Fruit fly (Drosophila melanogaster) whole organism, embryonic: ENCODE results near the gene CG6425.
A peak's percentile ranks its signal among the peaks of the same experiment; 100 is the strongest.

Experiments
- Awh ChIP-seq: fragments of 200-800 bp; sonication (Bioruptor generic); IDR thresholded peaks from 2 replicates; pipeline ENCODE4, ENCODE4 v1.3.6; 2022; ENCODE audit warnings: missing biosample characterization, missing genetic modification characterization
- Bteb2 ChIP-seq: fragments of 200-800 bp; sonication (Bioruptor generic); optimal IDR thresholded peaks from 2 replicates; lab custom pipeline; 2016; ENCODE audit warnings: missing biosample characterization, missing genetic modification characterization
- CG10209 ChIP-seq: fragments of 200-800 bp; sonication (Bioruptor generic); optimal IDR thresholded peaks from 3 replicates; lab custom pipeline; 2017; ENCODE audit warnings: missing biosample characterization, mild to moderate bottlenecking, missing genetic modification characterization, missing genetic modification reagents
- CG10366 ChIP-seq: fragments of 200-800 bp; sonication (Bioruptor generic); IDR thresholded peaks from 2 replicates; pipeline ENCODE4 v1.3.6; 2022; ENCODE audit warnings: missing biosample characterization, missing genetic modification characterization
- CG11695 ChIP-seq: fragments of 200-800 bp; sonication (Bioruptor generic); IDR thresholded peaks from 3 replicates; pipeline ENCODE4 v1.3.6; 2022; ENCODE audit warnings: missing biosample characterization, missing genetic modification characterization
- CG12219 ChIP-seq: fragments of 200-800 bp; sonication (Bioruptor generic); optimal IDR thresholded peaks from 3 replicates; lab custom pipeline; 2018; ENCODE audit warnings: missing biosample characterization, mild to moderate bottlenecking, missing genetic modification characterization
- CG13296 ChIP-seq: fragments of 200-800 bp; sonication (Bioruptor generic); optimal IDR thresholded peaks from 3 replicates; lab custom pipeline; 2018; ENCODE audit warnings: missing biosample characterization, mild to moderate bottlenecking, missing genetic modification characterization
- CG13624 ChIP-seq: fragments of 200-800 bp; sonication (Bioruptor generic); optimal IDR thresholded peaks from 2 replicates; lab custom pipeline; 2016; ENCODE audit warnings: missing biosample characterization, missing genetic modification characterization
- CG14014 ChIP-seq: fragments of 200-800 bp; sonication (Bioruptor generic); IDR thresholded peaks from 2 replicates; pipeline ENCODE4 v1.3.6; 2022; ENCODE audit warnings: missing biosample characterization, missing genetic modification characterization
- CG14050 ChIP-seq: fragments of 200-800 bp; sonication (Bioruptor generic); IDR thresholded peaks from 3 replicates; pipeline ENCODE4 v1.3.6; 2022; ENCODE audit warnings: missing biosample characterization, missing genetic modification characterization
- CG14667 ChIP-seq: fragments of 200-800 bp; sonication (Bioruptor generic); IDR thresholded peaks from 2 replicates; pipeline ENCODE4 v1.3.6; 2022; ENCODE audit warnings: missing biosample characterization, missing genetic modification characterization
- CG15514 ChIP-seq: fragments of 200-800 bp; sonication (Bioruptor generic); optimal IDR thresholded peaks from 3 replicates; lab custom pipeline; 2017; ENCODE audit warnings: missing biosample characterization, missing genetic modification characterization, mild to moderate bottlenecking, moderate library complexity, missing genetic modification reagents
- CG1647 ChIP-seq: fragments of 200-800 bp; sonication (Bioruptor generic); optimal IDR thresholded peaks from 3 replicates; lab custom pipeline; 2016; ENCODE audit warnings: missing biosample characterization, missing genetic modification characterization
- CG17186 ChIP-seq: fragments of 200-800 bp; sonication (Bioruptor generic); optimal IDR thresholded peaks from 3 replicates; lab custom pipeline; 2017; ENCODE audit warnings: missing biosample characterization, missing genetic modification reagents, missing genetic modification characterization
- CG18262 ChIP-seq: fragments of 200-800 bp; optimal IDR thresholded peaks from 3 replicates; lab custom pipeline; 2019; ENCODE audit warnings: missing biosample characterization, mild to moderate bottlenecking, missing genetic modification characterization, moderate library complexity
- CG18476 ChIP-seq: fragments of 200-800 bp; sonication (Bioruptor generic); optimal IDR thresholded peaks from 2 replicates; lab custom pipeline; 2016; ENCODE audit warnings: missing biosample characterization, mild to moderate bottlenecking, missing genetic modification characterization
- CG31224 ChIP-seq: fragments of 200-800 bp; sonication (Bioruptor generic); IDR thresholded peaks from 2 replicates; pipeline ENCODE4 v1.3.6; 2022; ENCODE audit warnings: missing biosample characterization, missing genetic modification characterization
- CG3726 ChIP-seq: fragments of 200-800 bp; sonication (Bioruptor generic); IDR thresholded peaks from 3 replicates; pipeline ENCODE4, ENCODE4 v1.3.6; 2022; ENCODE audit warnings: missing biosample characterization, missing genetic modification characterization
- CG6683 ChIP-seq: fragments of 200-800 bp; sonication (Bioruptor generic); optimal IDR thresholded peaks from 2 replicates; lab custom pipeline; 2017; ENCODE audit warnings: missing biosample characterization, mild to moderate bottlenecking, missing genetic modification characterization, missing genetic modification reagents
- CG7271 ChIP-seq: fragments of 200-800 bp; sonication (Bioruptor generic); optimal IDR thresholded peaks from 2 replicates; lab custom pipeline; 2018; ENCODE audit warnings: missing biosample characterization, mild to moderate bottlenecking, missing genetic modification characterization, moderate library complexity
- Camta ChIP-seq: fragments of 200-800 bp; sonication (Bioruptor generic); optimal IDR thresholded peaks from 2 replicates; lab custom pipeline; 2016; ENCODE audit warnings: missing biosample characterization, missing genetic modification characterization
- D19A ChIP-seq: fragments of 200-800 bp; optimal IDR thresholded peaks from 3 replicates; lab custom pipeline; 2019; ENCODE audit warnings: missing biosample characterization, mild to moderate bottlenecking, missing genetic modification characterization, moderate library complexity
- Dfd ChIP-seq, 2 experiments: fragments of >200 bp; optimal IDR thresholded peaks; 2 replicates each; lab custom pipeline; 2017; ENCODE audit warnings: missing biosample characterization in 2 of 2, missing genetic modification characterization in 2 of 2
- GATAe ChIP-seq: fragments of 200-800 bp; sonication (Bioruptor generic); conservative IDR thresholded peaks from 2 replicates; pipeline ENCODE4 v1.3.6; 2022; ENCODE audit warnings: missing biosample characterization, missing genetic modification characterization
- HmgZ ChIP-seq: fragments of 200-800 bp; sonication (Bioruptor generic); optimal IDR thresholded peaks from 2 replicates; lab custom pipeline; 2018; ENCODE audit warnings: missing biosample characterization, mild to moderate bottlenecking, missing genetic modification characterization
- Hr3 ChIP-seq: fragments of 200-800 bp; sonication (Bioruptor generic); optimal IDR thresholded peaks from 3 replicates; lab custom pipeline; 2016; ENCODE audit warnings: missing biosample characterization, missing genetic modification characterization
- Hr39 ChIP-seq: fragments of >200 bp; optimal IDR thresholded peaks from 2 replicates; lab custom pipeline; 2017
- Jarid2 ChIP-seq: fragments of 200-800 bp; sonication (Bioruptor generic); optimal IDR thresholded peaks from 3 replicates; lab custom pipeline; 2017; ENCODE audit warnings: mild to moderate bottlenecking, missing biosample characterization, missing genetic modification reagents, missing genetic modification characterization
- Myb ChIP-seq: fragments of 200-800 bp; sonication (Bioruptor generic); optimal IDR thresholded peaks from 2 replicates; lab custom pipeline; 2016; ENCODE audit warnings: missing biosample characterization, missing genetic modification characterization
- Neu2 ChIP-seq: fragments of 200-800 bp; sonication (Bioruptor generic); optimal IDR thresholded peaks from 3 replicates; lab custom pipeline; 2016; ENCODE audit warnings: missing biosample characterization, missing genetic modification characterization, borderline replicate concordance
- Rx ChIP-seq: fragments of 200-800 bp; sonication (Bioruptor generic); IDR thresholded peaks from 2 replicates; pipeline ENCODE4 v1.3.6; 2022; ENCODE audit warnings: missing biosample characterization, missing genetic modification characterization
- Taf1 ChIP-seq: fragments of 200-800 bp; sonication (Bioruptor generic); IDR thresholded peaks from 2 replicates; pipeline ENCODE4 v1.3.6; 2022; ENCODE audit warnings: missing biosample characterization, missing genetic modification characterization
- ab ChIP-seq: fragments of 200-800 bp; sonication (Bioruptor generic); optimal IDR thresholded peaks from 2 replicates; lab custom pipeline; 2016; ENCODE audit warnings: missing biosample characterization, missing genetic modification characterization
- al ChIP-seq: fragments of 200-800 bp; sonication (Bioruptor generic); IDR thresholded peaks from 2 replicates; pipeline ENCODE4 v1.3.6; 2022; ENCODE audit warnings: missing biosample characterization, missing genetic modification characterization
- btn ChIP-seq: fragments of 200-800 bp; sonication (Bioruptor generic); optimal IDR thresholded peaks from 2 replicates; lab custom pipeline; 2016; ENCODE audit warnings: missing biosample characterization, missing genetic modification characterization
- cato ChIP-seq: fragments of 200-800 bp; sonication (Bioruptor generic); optimal IDR thresholded peaks from 2 replicates; lab custom pipeline; 2016; ENCODE audit warnings: missing biosample characterization, missing genetic modification characterization, borderline replicate concordance
- crc ChIP-seq: fragments of 200-800 bp; sonication (Bioruptor generic); optimal IDR thresholded peaks from 2 replicates; lab custom pipeline; 2016; ENCODE audit warnings: missing biosample characterization, missing genetic modification characterization
- dati ChIP-seq: fragments of 200-800 bp; sonication (Bioruptor generic); IDR thresholded peaks from 2 replicates; pipeline ENCODE4 v1.3.6; 2022; ENCODE audit warnings: missing biosample characterization, missing genetic modification characterization
- dimm ChIP-seq: fragments of 200-800 bp; sonication (Bioruptor generic); IDR thresholded peaks from 2 replicates; pipeline ENCODE4 v1.3.6; 2022; ENCODE audit warnings: missing biosample characterization, missing genetic modification characterization
- disco-r ChIP-seq: fragments of 200-800 bp; sonication (Bioruptor generic); optimal IDR thresholded peaks from 2 replicates; lab custom pipeline; 2016; ENCODE audit warnings: missing biosample characterization, missing genetic modification characterization
- ems ChIP-seq: fragments of 200-800 bp; sonication (Bioruptor generic); optimal IDR thresholded peaks from 3 replicates; lab custom pipeline; 2016; ENCODE audit warnings: missing biosample characterization, missing genetic modification characterization
- fd3F ChIP-seq: fragments of 200-800 bp; sonication (Bioruptor generic); optimal IDR thresholded peaks from 2 replicates; lab custom pipeline; 2018; ENCODE audit warnings: missing biosample characterization, mild to moderate bottlenecking, missing genetic modification characterization, moderate library complexity
- gro ChIP-seq: fragments of 200-800 bp; sonication (Bioruptor generic); optimal IDR thresholded peaks from 2 replicates; lab custom pipeline; 2016; ENCODE audit warnings: missing biosample characterization, missing genetic modification characterization
- ham ChIP-seq: fragments of 200-800 bp; sonication (Bioruptor generic); IDR thresholded peaks from 2 replicates; pipeline ENCODE4 v1.3.6; 2022; ENCODE audit warnings: missing biosample characterization, missing genetic modification characterization
- ken ChIP-seq: fragments of 200-800 bp; sonication (Bioruptor generic); IDR thresholded peaks from 3 replicates; pipeline ENCODE4 v1.3.6; 2022; ENCODE audit warnings: missing biosample characterization, missing genetic modification characterization
- kni ChIP-seq: fragments of 200-800 bp; sonication (Bioruptor generic); optimal IDR thresholded peaks from 3 replicates; lab custom pipeline; 2017; ENCODE audit warnings: mild to moderate bottlenecking, missing biosample characterization, missing genetic modification reagents, missing genetic modification characterization
- lmd ChIP-seq: fragments of 200-800 bp; sonication (Bioruptor generic); IDR thresholded peaks from 2 replicates; pipeline ENCODE4 v1.3.6; 2022; ENCODE audit warnings: missing biosample characterization, missing genetic modification characterization
- maf-S ChIP-seq: fragments of 200-800 bp; sonication (Bioruptor generic); optimal IDR thresholded peaks from 2 replicates; lab custom pipeline; 2016; ENCODE audit warnings: missing biosample characterization, missing genetic modification characterization
- salm ChIP-seq: fragments of 200-800 bp; sonication (Bioruptor generic); optimal IDR thresholded peaks from 2 replicates; lab custom pipeline; 2018; ENCODE audit warnings: missing biosample characterization, mild to moderate bottlenecking, missing genetic modification characterization
- stc ChIP-seq: fragments of 200-800 bp; sonication (Bioruptor generic); IDR thresholded peaks from 2 replicates; pipeline ENCODE4 v1.3.6; 2022; ENCODE audit warnings: missing biosample characterization, missing genetic modification characterization
- twi ChIP-seq: fragments of 200-800 bp; optimal IDR thresholded peaks from 2 replicates; lab custom pipeline; 2019; ENCODE audit warnings: missing biosample characterization, mild to moderate bottlenecking, missing genetic modification characterization, moderate library complexity
- wdn ChIP-seq: fragments of 200-800 bp; sonication (Bioruptor generic); IDR thresholded peaks from 2 replicates; pipeline ENCODE4 v1.3.6; 2022; ENCODE audit warnings: missing biosample characterization, missing genetic modification characterization

The CG6425 gene

dm6 chr3R:26714109-26714576, 3.0 kb downstream of the CG6425 start, which contains the start of gene amon (continued):
- peak; percentile 97 for TF ChIP-seq CG31224
- TF ChIP-seq CG13296, result peak; percentile 99
- peak; percentile 99 for TF ChIP-seq gro (GFP tag; lab: Kevin White, UChicago)
- peak; percentile 98 for TF ChIP-seq Awh
- TF ChIP-seq wdn (GFP tag; lab: Robert Waterston, UW), result peak; percentile 99
- peak; percentile 99 for TF ChIP-seq CG14014
- TF ChIP-seq Dfd (GFP tag; optimal IDR thresholded peaks at IDR 0.05; lab: Kevin White, UChicago), result peak in 1 of 2 experiments; percentile 94
- TF ChIP-seq ems (GFP tag; lab: Kevin White, UChicago), result peak; percentile 99
- TF ChIP-seq ab, result peak; percentile 96
- TF ChIP-seq Camta (GFP tag; lab: Kevin White, UChicago), result peak; percentile 96
- TF ChIP-seq CG12219 (GFP tag; lab: Kevin White, UChicago), result peak; percentile 98
- TF ChIP-seq HmgZ (tag; lab: Kevin White, UChicago), result peak; percentile 99
- TF ChIP-seq ham (GFP tag; lab: Robert Waterston, UW), result peak; percentile 97
- TF ChIP-seq CG18476 (GFP tag; lab: Kevin White, UChicago), result peak; percentile 97
- peak; percentile 99 for TF ChIP-seq lmd (GFP tag; lab: Robert Waterston, UW)
- TF ChIP-seq CG14050, result peak; percentile 98
- TF ChIP-seq Jarid2 (GFP tag; lab: Kevin White, UChicago), result peak; percentile 84
- TF ChIP-seq dimm, result peak; percentile 94
- TF ChIP-seq CG10209 (GFP tag; lab: Kevin White, UChicago), result peak; percentile 98
- TF ChIP-seq CG10366 (GFP tag; lab: Robert Waterston, UW), result peak; percentile 99
- peak; percentile 98 for TF ChIP-seq al (GFP tag; lab: Robert Waterston, UW)
- peak; percentile 98 for TF ChIP-seq Taf1 (GFP tag; lab: Robert Waterston, UW)
- peak; percentile 95 for TF ChIP-seq salm (tag; lab: Kevin White, UChicago)
- peak; percentile 78 for TF ChIP-seq kni (GFP tag; lab: Kevin White, UChicago)
- peak; percentile 99 for TF ChIP-seq ken (GFP tag; lab: Robert Waterston, UW)
- TF ChIP-seq Hr39 (lab: Kevin White, UChicago), result no peak
- TF ChIP-seq CG3726 (GFP tag; lab: Robert Waterston, UW), result peak; percentile 97
- peak; percentile 63 for TF ChIP-seq CG7271 (tag; lab: Kevin White, UChicago)
- peak; percentile 99 for TF ChIP-seq maf-S
- peak; percentile 98 for TF ChIP-seq CG1647
- peak; percentile 98 for TF ChIP-seq Bteb2 (GFP tag; lab: Kevin White, UChicago)
- TF ChIP-seq CG17186 (GFP tag; lab: Kevin White, UChicago), result peak; percentile 75
- TF ChIP-seq GATAe (GFP tag; lab: Robert Waterston, UW), result peak; percentile 93
- peak; percentile 98 for TF ChIP-seq CG14667
- TF ChIP-seq CG13624, result peak; percentile 99
- TF ChIP-seq CG18262, result peak; percentile 88
- TF ChIP-seq twi, result peak; percentile 86
- peak; percentile 90 for TF ChIP-seq D19A (tag; lab: Kevin White, UChicago)
- peak; percentile 98 for TF ChIP-seq Rx
- peak; percentile 97 for TF ChIP-seq disco-r (GFP tag; lab: Kevin White, UChicago)
- TF ChIP-seq CG15514 (GFP tag; lab: Kevin White, UChicago), result peak; percentile 96
- TF ChIP-seq fd3F (GFP tag; lab: Kevin White, UChicago), result peak; percentile 99
- peak; percentile 94 for TF ChIP-seq Myb
- TF ChIP-seq cato (GFP tag; lab: Kevin White, UChicago), result peak; percentile 94
- peak; percentile 95 for TF ChIP-seq dati (GFP tag; lab: Robert Waterston, UW)
- peak; percentile 95 for TF ChIP-seq btn (GFP tag; lab: Kevin White, UChicago)
- peak; percentile 98 for TF ChIP-seq crc (GFP tag; lab: Kevin White, UChicago)
- TF ChIP-seq CG6683 (GFP tag; lab: Kevin White, UChicago), result peak; percentile 99
- TF ChIP-seq CG11695 (GFP tag; lab: Robert Waterston, UW), result peak; percentile 98
- TF ChIP-seq stc (GFP tag; lab: Robert Waterston, UW), result peak; percentile 98
- TF ChIP-seq Neu2 (GFP tag; lab: Kevin White, UChicago), result peak; percentile 87
- peak; percentile 97 for TF ChIP-seq Hr3 (GFP tag; lab: Kevin White, UChicago)
